Worm (Caenorhabditis elegans): ENCODE measurements around the gene F27E5.8.

DNA sequence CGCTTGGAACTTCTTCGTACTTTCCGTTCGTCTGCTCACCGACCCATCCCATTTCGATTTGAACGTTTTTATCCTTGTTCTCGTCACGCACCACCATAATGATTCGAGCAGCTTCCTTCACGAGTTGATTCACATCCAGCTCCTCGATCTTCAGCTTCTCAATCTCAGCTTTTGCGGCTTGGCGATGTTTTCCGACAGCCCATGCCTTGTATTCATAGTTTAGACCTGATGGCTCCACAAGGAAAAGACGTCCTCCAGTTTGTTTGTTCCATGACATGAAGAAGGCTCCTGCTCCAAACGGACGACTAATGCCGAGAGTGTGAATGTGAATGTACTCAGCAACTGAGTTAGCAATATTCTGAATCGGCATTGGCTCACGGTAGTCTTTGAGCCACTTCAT lies 28.2 kb downstream of the F27E5.8 start:
- no peak for TF ChIP-seq ztf-29 (GFP tag; IDR thresholded peaks at IDR 0.05)
- TF ChIP-seq ztf-23 (GFP tag; IDR thresholded peaks at IDR 0.05), result no peak
- no peak for TF ChIP-seq klf-2 (GFP tag; conservative IDR thresholded peaks at IDR 0.05)
